Fruit fly (Drosophila melanogaster): ENCODE results near the gene Sytalpha.

The Sytalpha gene

dm6 chr2L:17589115-17589514 is 2.9 kb upstream of the Sytalpha start, which contains the start of gene Oli (continued):
- TF ChIP-seq CG2875 (GFP tag; optimal IDR thresholded peaks at IDR 0.05) (no peak), oc (tag; optimal IDR thresholded peaks at IDR 0.05) (peak; percentile 64), bab2 (GFP tag; optimal IDR thresholded peaks at IDR 0.05) (no peak)

DNA sequence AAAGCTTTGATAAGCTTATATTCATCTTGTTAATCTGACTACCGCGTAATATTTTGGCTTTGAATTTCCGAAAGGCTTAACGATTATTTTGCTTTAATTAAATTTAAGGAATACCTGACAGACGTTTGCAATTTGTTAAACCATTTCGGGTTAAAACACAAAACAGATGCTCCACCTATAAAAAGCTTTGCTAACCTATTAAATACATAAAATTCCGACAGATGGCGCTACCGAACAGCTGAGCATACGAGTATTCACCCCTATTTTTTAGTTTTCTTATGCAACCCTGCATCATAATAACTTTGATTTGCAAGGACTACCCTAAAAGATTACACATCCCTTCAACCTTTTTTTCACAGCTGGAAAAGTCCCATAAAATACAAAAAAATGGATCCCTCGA is 2.2 kb upstream of the Sytalpha start:
- TF ChIP-seq CG1233 (GFP tag; optimal IDR thresholded peaks at IDR 0.05), result peak; percentile 18
- peak; percentile 32; the same call in 1 of the 2 replicates for TF ChIP-seq ttk (GFP tag; IDR thresholded peaks at IDR 0.05)
- peak; percentile 18 for TF ChIP-seq CG13424 (tag; optimal IDR thresholded peaks at IDR 0.05)
- TF ChIP-seq br (optimal IDR thresholded peaks at IDR 0.05), result no peak
- TF ChIP-seq CG10979 (tag; optimal IDR thresholded peaks at IDR 0.05), result no peak
- no peak for TF ChIP-seq Adf1 (GFP tag; IDR thresholded peaks at IDR 0.05)
- TF ChIP-seq run (tag; optimal IDR thresholded peaks at IDR 0.05), result no peak
- TF ChIP-seq Sox100B (GFP tag; optimal IDR thresholded peaks at IDR 0.05), result peak; percentile 32
- peak; percentile 23 for TF ChIP-seq CG2120 (GFP tag; optimal IDR thresholded peaks at IDR 0.05)
- no peak for TF ChIP-seq Trl (optimal IDR thresholded peaks at IDR 0.05)
- TF ChIP-seq Trl (GFP tag; optimal IDR thresholded peaks at IDR 0.05), result peak; percentile 40
- TF ChIP-seq Hey (tag; optimal IDR thresholded peaks at IDR 0.05), result no peak
- TF ChIP-seq wor (GFP tag; IDR thresholded peaks at IDR 0.05), result no peak
- peak; percentile 16 for TF ChIP-seq CG10267 (tag; optimal IDR thresholded peaks at IDR 0.05)
- peak; percentile 66 for TF ChIP-seq abd-A (tag; optimal IDR thresholded peaks at IDR 0.05)
- TF ChIP-seq CG17829 (tag; optimal IDR thresholded peaks at IDR 0.05), result peak; percentile 33
- peak; percentile 59 for TF ChIP-seq stwl (tag; optimal IDR thresholded peaks at IDR 0.05)
- no peak for TF ChIP-seq CG3163 (GFP tag; optimal IDR thresholded peaks at IDR 0.05)
- no peak for TF ChIP-seq C15 (GFP tag; IDR thresholded peaks at IDR 0.05)
- TF ChIP-seq Med (GFP tag), result peak; percentile 87
- no peak for TF ChIP-seq GATAe (GFP tag; conservative IDR thresholded peaks at IDR 0.05)
- TF ChIP-seq CG11456 (GFP tag; IDR thresholded peaks at IDR 0.05), result 0 out of 3 replicates have a peak, but pooled peaks have one; percentile 60
- TF ChIP-seq Fer2 (tag; optimal IDR thresholded peaks at IDR 0.05), result no peak
- TF ChIP-seq her (GFP tag; optimal IDR thresholded peaks at IDR 0.05), result no peak
- TF ChIP-seq CG34376 (GFP tag; optimal IDR thresholded peaks at IDR 0.05), result no peak
- no peak for TF ChIP-seq pita (GFP tag; optimal IDR thresholded peaks at IDR 0.05)
- no peak for TF ChIP-seq CG3838 (GFP tag; optimal IDR thresholded peaks at IDR 0.05)
- TF ChIP-seq fu2 (GFP tag; optimal IDR thresholded peaks at IDR 0.05), result no peak
- no peak for TF ChIP-seq cwo (GFP tag; optimal IDR thresholded peaks at IDR 0.05)
- TF ChIP-seq gem (tag; optimal IDR thresholded peaks at IDR 0.05), result peak; percentile 33
- peak; percentile 33 for TF ChIP-seq Ptx1 (GFP tag; IDR thresholded peaks at IDR 0.05)
- peak; percentile 24 for TF ChIP-seq CG2678 (tag; optimal IDR thresholded peaks at IDR 0.05)
- 0 out of 2 replicates have a peak, but pooled peaks have one; percentile 35 for TF ChIP-seq slbo (GFP tag; IDR thresholded peaks at IDR 0.05)
- TF ChIP-seq zf30C (GFP tag; optimal IDR thresholded peaks at IDR 0.05), result no peak
- peak; percentile 76 for TF ChIP-seq sens (GFP tag)
- TF ChIP-seq nmo (GFP tag; optimal IDR thresholded peaks at IDR 0.05), result peak; percentile 42
- TF ChIP-seq CG13624 (GFP tag; optimal IDR thresholded peaks at IDR 0.05), result peak; percentile 18
- TF ChIP-seq CG12236 (GFP tag; optimal IDR thresholded peaks at IDR 0.05), result no peak
- TF ChIP-seq NC2β (GFP tag; optimal IDR thresholded peaks at IDR 0.05), result peak; percentile 7
- no peak for TF ChIP-seq CG4707 (GFP tag; optimal IDR thresholded peaks at IDR 0.05)
- TF ChIP-seq CG11696 (GFP tag; IDR thresholded peaks at IDR 0.05), result no peak
- TF ChIP-seq CG10654 (GFP tag; optimal IDR thresholded peaks at IDR 0.05), result no peak
- peak; percentile 2 for TF ChIP-seq CG10209 (GFP tag; optimal IDR thresholded peaks at IDR 0.05)
- TF ChIP-seq knrl (GFP tag; IDR thresholded peaks at IDR 0.05; ENCODE audit: partially characterized antibody), result no peak
- no peak for TF ChIP-seq ara (GFP tag; IDR thresholded peaks at IDR 0.05)
- TF ChIP-seq D (optimal IDR thresholded peaks at IDR 0.05), result no peak
- TF ChIP-seq D (GFP tag; optimal IDR thresholded peaks at IDR 0.05), result no peak
- peak; percentile 5 for TF ChIP-seq CG17568 (GFP tag; optimal IDR thresholded peaks at IDR 0.05)

Measured in whole organism, embryonic.